Fruit fly (Drosophila melanogaster) whole organism, embryonic: ENCODE data around the gene CG17855.

Source experiments
- Ada2b ChIP-seq: fragments of 200-800 bp; sonication (Bioruptor generic); IDR thresholded peaks from 2 replicates; pipeline ENCODE4 v1.3.6; 2022; ENCODE audit warnings: missing biosample characterization, missing genetic modification characterization
- Asciz ChIP-seq: fragments of 200-800 bp; sonication (Bioruptor generic); optimal IDR thresholded peaks from 2 replicates; lab custom pipeline; 2017; ENCODE audit warnings: missing biosample characterization, mild to moderate bottlenecking, missing genetic modification characterization, missing genetic modification reagents
- Atf-2 ChIP-seq: fragments of 200-800 bp; sonication (Bioruptor generic); optimal IDR thresholded peaks from 2 replicates; lab custom pipeline; 2016; ENCODE audit warnings: missing biosample characterization, missing genetic modification characterization
- CG10209 ChIP-seq: fragments of 200-800 bp; sonication (Bioruptor generic); optimal IDR thresholded peaks from 3 replicates; lab custom pipeline; 2017; ENCODE audit warnings: missing biosample characterization, mild to moderate bottlenecking, missing genetic modification characterization, missing genetic modification reagents
- CG10565 ChIP-seq: fragments of 200-800 bp; sonication (Bioruptor generic); optimal IDR thresholded peaks from 3 replicates; lab custom pipeline; 2016; ENCODE audit warnings: missing biosample characterization, mild to moderate bottlenecking, missing genetic modification characterization
- CG1233 ChIP-seq: fragments of 200-800 bp; sonication (Bioruptor generic); optimal IDR thresholded peaks from 4 replicates; lab custom pipeline; 2018; ENCODE audit warnings: missing biosample characterization, mild to moderate bottlenecking, missing genetic modification characterization
- CG13296 ChIP-seq: fragments of 200-800 bp; sonication (Bioruptor generic); optimal IDR thresholded peaks from 3 replicates; lab custom pipeline; 2018; ENCODE audit warnings: missing biosample characterization, mild to moderate bottlenecking, missing genetic modification characterization
- CG14667 ChIP-seq: fragments of 200-800 bp; sonication (Bioruptor generic); IDR thresholded peaks from 2 replicates; pipeline ENCODE4 v1.3.6; 2022; ENCODE audit warnings: missing biosample characterization, missing genetic modification characterization
- CG18011 ChIP-seq: fragments of 200-800 bp; sonication (Bioruptor generic); optimal IDR thresholded peaks from 2 replicates; lab custom pipeline; 2017; ENCODE audit warnings: missing biosample characterization, missing genetic modification characterization, mild to moderate bottlenecking, moderate library complexity, missing genotype
- CG1832 ChIP-seq: fragments of 200-800 bp; sonication (Bioruptor generic); optimal IDR thresholded peaks from 2 replicates; lab custom pipeline; 2017; ENCODE audit warnings: missing biosample characterization, mild to moderate bottlenecking, missing genetic modification characterization, inconsistent platforms
- CG18476 ChIP-seq: fragments of 200-800 bp; sonication (Bioruptor generic); optimal IDR thresholded peaks from 2 replicates; lab custom pipeline; 2016; ENCODE audit warnings: missing biosample characterization, mild to moderate bottlenecking, missing genetic modification characterization
- CG18619 ChIP-seq: fragments of 200-800 bp; sonication (Bioruptor generic); optimal IDR thresholded peaks from 3 replicates; lab custom pipeline; 2017; ENCODE audit warnings: missing biosample characterization, mild to moderate bottlenecking, missing genetic modification characterization
- CG31365 ChIP-seq: fragments of 200-800 bp; sonication (Bioruptor generic); optimal IDR thresholded peaks from 2 replicates; lab custom pipeline; 2018; ENCODE audit warnings: missing biosample characterization, mild to moderate bottlenecking, missing genetic modification characterization
- CG31441 ChIP-seq: fragments of 200-800 bp; sonication (Bioruptor generic); IDR thresholded peaks from 2 replicates; pipeline ENCODE4 v1.3.6; 2022; ENCODE audit warnings: missing biosample characterization, missing genetic modification characterization
- CG3847 ChIP-seq: fragments of 200-800 bp; sonication (Bioruptor generic); IDR thresholded peaks from 2 replicates; pipeline ENCODE4 v1.3.6; 2022; ENCODE audit warnings: missing biosample characterization, missing genetic modification characterization
- CG6654 ChIP-seq: fragments of 200-800 bp; sonication (Bioruptor generic); optimal IDR thresholded peaks from 2 replicates; lab custom pipeline; 2017; ENCODE audit warnings: missing biosample characterization, mild to moderate bottlenecking, missing genetic modification characterization
- CG9215 ChIP-seq: fragments of 200-800 bp; sonication (Bioruptor generic); IDR thresholded peaks from 2 replicates; pipeline ENCODE4 v1.3.6; 2022; ENCODE audit warnings: missing biosample characterization, missing genetic modification characterization
- Deaf1 ChIP-seq: fragments of 200-800 bp; optimal IDR thresholded peaks from 3 replicates; lab custom pipeline; 2019; ENCODE audit warnings: missing biosample characterization, mild to moderate bottlenecking, missing genetic modification characterization, moderate library complexity
- Mad ChIP-seq: fragments of 200-800 bp; sonication (Bioruptor generic); optimal IDR thresholded peaks from 2 replicates; lab custom pipeline; 2016; ENCODE audit warnings: missing biosample characterization, missing genetic modification characterization
- Mes4 ChIP-seq: fragments of 200-800 bp; sonication (Bioruptor generic); optimal IDR thresholded peaks from 2 replicates; lab custom pipeline; 2016; ENCODE audit warnings: missing biosample characterization, missing genetic modification characterization
- ac ChIP-seq: fragments of 200-800 bp; sonication (Bioruptor generic); optimal IDR thresholded peaks from 3 replicates; lab custom pipeline; 2017; ENCODE audit warnings: missing biosample characterization, mild to moderate bottlenecking, missing genetic modification characterization
- al ChIP-seq: fragments of 200-800 bp; sonication (Bioruptor generic); IDR thresholded peaks from 2 replicates; pipeline ENCODE4 v1.3.6; 2022; ENCODE audit warnings: missing biosample characterization, missing genetic modification characterization
- br ChIP-seq: fragments of >200 bp; optimal IDR thresholded peaks from 2 replicates; lab custom pipeline; 2017
- bsh ChIP-seq, 2 experiments: fragments of 200-800 bp; sonication (Bioruptor generic); optimal IDR thresholded peaks; 2 replicates each; lab custom pipeline; 2017 to 2018; ENCODE audit warnings: mild to moderate bottlenecking in 2 of 2, missing biosample characterization in 2 of 2, missing genetic modification characterization in 2 of 2, moderate library complexity in 1 of 2
- btn ChIP-seq: fragments of 200-800 bp; sonication (Bioruptor generic); optimal IDR thresholded peaks from 2 replicates; lab custom pipeline; 2016; ENCODE audit warnings: missing biosample characterization, missing genetic modification characterization
- chinmo ChIP-seq: fragments of 200-800 bp; sonication (Bioruptor generic); IDR thresholded peaks from 4 replicates; pipeline ENCODE4 v1.3.6; 2022; ENCODE audit warnings: missing biosample characterization, missing genetic modification characterization; ENCODE audit not compliant: partially characterized antibody
- chm ChIP-seq: fragments of 200-800 bp; sonication (Bioruptor generic); IDR thresholded peaks from 2 replicates; pipeline ENCODE4 v1.3.6; 2022; ENCODE audit warnings: missing biosample characterization, missing genetic modification characterization
- corto ChIP-seq: fragments of 200-800 bp; sonication (Bioruptor generic); optimal IDR thresholded peaks from 2 replicates; lab custom pipeline; 2016; ENCODE audit warnings: missing biosample characterization, mild to moderate bottlenecking, missing genetic modification characterization, moderate library complexity
- dan ChIP-seq: fragments of 200-800 bp; sonication (Bioruptor generic); IDR thresholded peaks from 2 replicates; pipeline ENCODE4 v1.3.6; 2022; ENCODE audit warnings: missing biosample characterization, missing genetic modification characterization
- disco-r ChIP-seq: fragments of 200-800 bp; sonication (Bioruptor generic); optimal IDR thresholded peaks from 2 replicates; lab custom pipeline; 2016; ENCODE audit warnings: missing biosample characterization, missing genetic modification characterization
- dmrt11E ChIP-seq: fragments of 200-800 bp; sonication (Bioruptor generic); optimal IDR thresholded peaks from 3 replicates; lab custom pipeline; 2018; ENCODE audit warnings: missing biosample characterization, mild to moderate bottlenecking, missing genetic modification characterization, moderate library complexity
- dpn ChIP-seq, 2 experiments: fragments of 200-800 bp; sonication (Bioruptor generic); optimal IDR thresholded peaks; 3 replicates each; lab custom pipeline; 2016; ENCODE audit warnings: missing biosample characterization in 2 of 2, missing genetic modification characterization in 2 of 2
- eve ChIP-seq, 2 experiments: fragments of >200 bp; optimal IDR thresholded peaks; 2 replicates each; lab custom pipeline; 2017; ENCODE audit warnings: missing biosample characterization in 2 of 2, missing genetic modification characterization in 2 of 2
- eyg ChIP-seq: fragments of 200-800 bp; sonication (Bioruptor generic); optimal IDR thresholded peaks from 3 replicates; lab custom pipeline; 2016; ENCODE audit warnings: missing biosample characterization, missing genetic modification characterization
- fu2 ChIP-seq: fragments of 200-800 bp; sonication (Bioruptor generic); optimal IDR thresholded peaks from 2 replicates; lab custom pipeline; 2016; ENCODE audit warnings: missing biosample characterization, missing genetic modification characterization
- gfzf ChIP-seq: fragments of 200-800 bp; sonication (Bioruptor generic); optimal IDR thresholded peaks from 2 replicates; lab custom pipeline; 2016; ENCODE audit warnings: missing biosample characterization, mild to moderate bottlenecking, missing genetic modification characterization, moderate library complexity
- hkb ChIP-seq, 2 experiments: fragments of 200-800 bp in 1 of 2; fragments of >200 bp in 1 of 2; sonication (Bioruptor generic) in 1 of 2; IDR thresholded peaks in 1 of 2; optimal IDR thresholded peaks in 1 of 2; 2 replicates each; pipeline versions ENCODE4 v1.3.6 to Lab custom; 2017 to 2022; ENCODE audit warnings: missing biosample characterization in 1 of 2, missing genetic modification characterization in 1 of 2
- ind ChIP-seq: fragments of 200-800 bp; sonication (Bioruptor generic); optimal IDR thresholded peaks from 3 replicates; lab custom pipeline; 2016; ENCODE audit warnings: missing biosample characterization, missing genetic modification characterization
- kah ChIP-seq: fragments of 200-800 bp; sonication (Bioruptor generic); optimal IDR thresholded peaks from 2 replicates; lab custom pipeline; 2018; ENCODE audit warnings: missing biosample characterization, mild to moderate bottlenecking, missing genetic modification characterization
- ken ChIP-seq: fragments of 200-800 bp; sonication (Bioruptor generic); IDR thresholded peaks from 3 replicates; pipeline ENCODE4 v1.3.6; 2022; ENCODE audit warnings: missing biosample characterization, missing genetic modification characterization
- maf-S ChIP-seq: fragments of 200-800 bp; sonication (Bioruptor generic); optimal IDR thresholded peaks from 2 replicates; lab custom pipeline; 2016; ENCODE audit warnings: missing biosample characterization, missing genetic modification characterization
- nmo ChIP-seq: fragments of 200-800 bp; sonication (Bioruptor generic); optimal IDR thresholded peaks from 2 replicates; lab custom pipeline; 2018; ENCODE audit warnings: missing biosample characterization, mild to moderate bottlenecking, missing genetic modification characterization, moderate library complexity
- onecut ChIP-seq: fragments of 200-800 bp; sonication (Bioruptor generic); IDR thresholded peaks from 2 replicates; pipeline ENCODE4 v1.3.6; 2022; ENCODE audit warnings: missing biosample characterization, missing genetic modification characterization
- pan ChIP-seq, 4 experiments: fragments of >200 bp in 3 of 4; fragments of 200-800 bp in 1 of 4; sonication (Bioruptor generic) in 1 of 4; optimal IDR thresholded peaks in 3 of 4; IDR thresholded peaks in 1 of 4; 2 replicates each; pipeline versions ENCODE4 v1.3.6 to Lab custom; 2017 to 2022; ENCODE audit warnings: missing biosample characterization in 2 of 4, missing genetic modification characterization in 2 of 4, mixed read lengths in 1 of 4
- seq ChIP-seq: fragments of 200-800 bp; sonication (Bioruptor generic); IDR thresholded peaks from 2 replicates; pipeline ENCODE4 v1.3.6; 2022; ENCODE audit warnings: missing biosample characterization, missing genetic modification characterization
- ttk ChIP-seq: fragments of 200-800 bp; sonication (Bioruptor generic); IDR thresholded peaks from 2 replicates; pipeline ENCODE4 v2.1.2; 2022; ENCODE audit warnings: missing biosample characterization, missing genetic modification characterization
- twi ChIP-seq: fragments of 200-800 bp; optimal IDR thresholded peaks from 2 replicates; lab custom pipeline; 2019; ENCODE audit warnings: missing biosample characterization, mild to moderate bottlenecking, missing genetic modification characterization, moderate library complexity
- unpg ChIP-seq: fragments of 200-800 bp; sonication (Bioruptor generic); optimal IDR thresholded peaks from 3 replicates; lab custom pipeline; 2018; ENCODE audit warnings: missing biosample characterization, mild to moderate bottlenecking, missing genetic modification characterization, moderate library complexity
- zfh1 ChIP-seq: fragments of 200-800 bp; sonication (Bioruptor generic); IDR thresholded peaks from 3 replicates; pipeline ENCODE4 v1.3.6; 2022; ENCODE audit warnings: missing biosample characterization, missing genetic modification characterization

Gene CG17855

dm6 chr2L:9568360-9569088 lies 28.2 kb downstream of the CG17855 start, which contains the start of gene brwl (continued):
- peak; percentile 95 for TF ChIP-seq chm
- TF ChIP-seq Ada2b: peak; percentile 99
- TF ChIP-seq CG31441 (GFP tag; lab: Robert Waterston, UW): peak; percentile 99
- TF ChIP-seq br: no peak
- TF ChIP-seq twi (tag; lab: Kevin White, UChicago): peak; percentile 96
- TF ChIP-seq ind (GFP tag; lab: Kevin White, UChicago): peak; percentile 99
- peak; percentile 98 for TF ChIP-seq CG18476
- peak; percentile 94 for TF ChIP-seq corto (GFP tag; lab: Kevin White, UChicago)
- peak; percentile 99 for TF ChIP-seq CG10209 (GFP tag; lab: Kevin White, UChicago)
- peak; percentile 89 for TF ChIP-seq chinmo (GFP tag; lab: Robert Waterston, UW)
- peak; percentile 97 for TF ChIP-seq ac (GFP tag; lab: Kevin White, UChicago)
- peak; percentile 98 for TF ChIP-seq seq (GFP tag; lab: Robert Waterston, UW)
- peak; percentile 95 for TF ChIP-seq kah (GFP tag; lab: Kevin White, UChicago)
- TF ChIP-seq CG1233 (GFP tag; lab: Kevin White, UChicago): peak; percentile 99
- peak; percentile 98 for TF ChIP-seq Mes4 (GFP tag; lab: Kevin White, UChicago)
- TF ChIP-seq Deaf1 (tag; lab: Kevin White, UChicago): peak; percentile 92
- peak; percentile 97 to 99 for TF ChIP-seq bsh (GFP tag; optimal IDR thresholded peaks at IDR 0.05; lab: Kevin White, UChicago)
- no peak for TF ChIP-seq hkb (optimal IDR thresholded peaks at IDR 0.05; lab: Kevin White, UChicago)
- TF ChIP-seq hkb (GFP tag; IDR thresholded peaks at IDR 0.05; lab: Robert Waterston, UW): peak; percentile 99
- peak; percentile 98 for TF ChIP-seq CG3847 (GFP tag; lab: Robert Waterston, UW)
- peak; percentile 94 to 99 for TF ChIP-seq eve (GFP tag; optimal IDR thresholded peaks at IDR 0.05; lab: Kevin White, UChicago)
- peak; percentile 24 for TF ChIP-seq gfzf (GFP tag; lab: Kevin White, UChicago)
- TF ChIP-seq unpg (GFP tag; lab: Kevin White, UChicago): peak; percentile 99
- TF ChIP-seq ken: peak; percentile 96
- peak; percentile 99 for TF ChIP-seq nmo (GFP tag; lab: Kevin White, UChicago)
- peak; percentile 91 for TF ChIP-seq CG18011 (GFP tag; lab: Kevin White, UChicago)
- TF ChIP-seq Mad (GFP tag; lab: Kevin White, UChicago): peak; percentile 97
- TF ChIP-seq CG10565 (GFP tag; lab: Kevin White, UChicago): peak; percentile 93
- peak; percentile 99 for TF ChIP-seq dmrt11E (tag; lab: Kevin White, UChicago)
- no peak for TF ChIP-seq pan (optimal IDR thresholded peaks at IDR 0.05; lab: Kevin White, UChicago)
- peak in 1 of 2 experiments; percentile 98 for TF ChIP-seq pan (GFP tag; optimal IDR thresholded peaks at IDR 0.05 in 1 of 2, IDR thresholded peaks at IDR 0.05 in 1 of 2)
- TF ChIP-seq dpn (GFP tag; optimal IDR thresholded peaks at IDR 0.05; lab: Kevin White, UChicago): peak; percentile 99
- TF ChIP-seq eyg (GFP tag; lab: Kevin White, UChicago): peak; percentile 95
- TF ChIP-seq CG9215: peak; percentile 97
- no peak for TF ChIP-seq CG1832 (GFP tag; lab: Kevin White, UChicago)
- TF ChIP-seq CG31365 (tag; lab: Kevin White, UChicago): peak; percentile 90
- TF ChIP-seq al (GFP tag; lab: Robert Waterston, UW): peak; percentile 97
- peak; percentile 98 for TF ChIP-seq CG14667 (GFP tag; lab: Robert Waterston, UW)
- TF ChIP-seq dan (GFP tag; lab: Robert Waterston, UW): peak; percentile 95
- peak; percentile 95 for TF ChIP-seq btn (GFP tag; lab: Kevin White, UChicago)
- peak; percentile 99 for TF ChIP-seq CG13296 (GFP tag; lab: Kevin White, UChicago)
- peak; percentile 98 for TF ChIP-seq CG18619
- TF ChIP-seq zfh1 (GFP tag; lab: Robert Waterston, UW): peak; percentile 98
- peak; percentile 91 for TF ChIP-seq CG6654
- peak; percentile 98 for TF ChIP-seq Asciz (GFP tag; lab: Kevin White, UChicago)
- TF ChIP-seq Atf-2 (GFP tag; lab: Kevin White, UChicago): peak; percentile 98
- TF ChIP-seq fu2 (GFP tag; lab: Kevin White, UChicago): peak; percentile 96
- TF ChIP-seq maf-S (GFP tag; lab: Kevin White, UChicago): peak; percentile 98
- TF ChIP-seq onecut: peak; percentile 94
- TF ChIP-seq ttk (GFP tag; lab: Robert Waterston, UW): peak; percentile 98
- peak; percentile 96 for TF ChIP-seq disco-r (GFP tag; lab: Kevin White, UChicago)
